Worm (Caenorhabditis elegans) whole organism, young adult: ENCODE data around the gene gstk-2.

Experiments
- B0336.3 ChIP-seq: fragments of 200-800 bp; sonication (Bioruptor generic); IDR thresholded peaks from 2 replicates; pipeline ENCODE4 v1.3.6; 2022; ENCODE audit warnings: missing genetic modification characterization, missing compliant biosample characterization
- F57C9.4 ChIP-seq: sonication (generic microtip); optimal IDR thresholded peaks from 2 replicates; lab custom pipeline; 2017; ENCODE audit warnings: mild to moderate bottlenecking, missing genetic modification characterization, missing compliant biosample characterization
- K11D2.4 ChIP-seq: fragments of 200-800 bp; sonication (Bioruptor generic); IDR thresholded peaks from 2 replicates; pipeline ENCODE4 v1.3.6; 2022; ENCODE audit warnings: missing genetic modification reagents, missing genetic modification characterization, missing compliant biosample characterization
- K12H6.12 ChIP-seq: fragments of 200-800 bp; sonication (Bioruptor generic); optimal IDR thresholded peaks from 2 replicates; lab custom pipeline; 2018; ENCODE audit warnings: mild to moderate bottlenecking, missing genetic modification characterization, missing compliant biosample characterization
- ZK185.1 ChIP-seq: sonication (generic microtip); optimal IDR thresholded peaks from 2 replicates; lab custom pipeline; 2016; ENCODE audit warnings: mild to moderate bottlenecking, missing genetic modification characterization, missing compliant biosample characterization; ENCODE audit not compliant: poor library complexity, severe bottlenecking
- attf-5 ChIP-seq: fragments of 200-800 bp; sonication (Bioruptor generic); optimal IDR thresholded peaks from 2 replicates; lab custom pipeline; 2018; ENCODE audit warnings: mild to moderate bottlenecking, missing genetic modification characterization, missing compliant biosample characterization
- cebp-1 ChIP-seq, 2 experiments: fragments of 200-800 bp in 1 of 2; sonication (Bioruptor generic) in 1 of 2; sonication (generic microtip) in 1 of 2; IDR thresholded peaks in 1 of 2; optimal IDR thresholded peaks in 1 of 2; 2 replicates each; pipeline versions ENCODE4 v1.3.6 to Lab custom; 2017 to 2022; ENCODE audit warnings: missing compliant biosample characterization in 2 of 2, missing genetic modification characterization in 2 of 2, mild to moderate bottlenecking in 1 of 2, missing genetic modification reagents in 1 of 2, moderate library complexity in 1 of 2
- dox-1 ChIP-seq: fragments of 200-800 bp; sonication (Bioruptor generic); IDR thresholded peaks from 2 replicates; pipeline ENCODE4 v1.3.6; 2022; ENCODE audit warnings: missing genetic modification reagents, missing genetic modification characterization, missing compliant biosample characterization
- egl-18 ChIP-seq: fragments of 200-800 bp; sonication (Bioruptor generic); IDR thresholded peaks from 2 replicates; pipeline ENCODE4 v1.3.6; 2022; ENCODE audit warnings: missing genetic modification reagents, missing genetic modification characterization, missing compliant biosample characterization
- hlh-12 ChIP-seq: sonication (generic microtip); optimal IDR thresholded peaks from 2 replicates; lab custom pipeline; 2016; ENCODE audit warnings: missing genetic modification characterization, missing compliant biosample characterization
- hmg-1.2 ChIP-seq: fragments of 200-800 bp; sonication (Bioruptor generic); IDR thresholded peaks from 2 replicates; pipeline ENCODE4 v1.3.6; 2022; ENCODE audit warnings: missing genetic modification reagents, missing genetic modification characterization, missing compliant biosample characterization
- hmg-20 ChIP-seq: fragments of 200-800 bp; sonication (Bioruptor generic); IDR thresholded peaks from 2 replicates; pipeline ENCODE4 v1.3.6; 2022; ENCODE audit warnings: missing genetic modification reagents, missing genetic modification characterization, missing compliant biosample characterization
- hsf-1 ChIP-seq: fragments of 200-800 bp; sonication (Bioruptor generic); IDR thresholded peaks from 2 replicates; pipeline ENCODE4 v1.3.6; 2022; ENCODE audit warnings: missing genetic modification reagents, missing genetic modification characterization, missing compliant biosample characterization
- let-607 ChIP-seq, 2 experiments: fragments of 200-800 bp in 1 of 2; sonication (Bioruptor generic) in 1 of 2; sonication (generic microtip) in 1 of 2; optimal IDR thresholded peaks; 2 replicates each; lab custom pipeline; 2016 to 2018; ENCODE audit warnings: mild to moderate bottlenecking in 2 of 2, missing compliant biosample characterization in 2 of 2, missing genetic modification characterization in 2 of 2, moderate library complexity in 2 of 2, missing genotype in 1 of 2
- lin-26 ChIP-seq: fragments of 200-800 bp; sonication (Bioruptor generic); IDR thresholded peaks from 2 replicates; pipeline ENCODE4 v1.3.6; 2022; ENCODE audit warnings: missing genetic modification reagents, missing genetic modification characterization, missing compliant biosample characterization
- lin-40 ChIP-seq: sonication (generic microtip); optimal IDR thresholded peaks from 2 replicates; lab custom pipeline; 2016; ENCODE audit warnings: missing genetic modification characterization, mild to moderate bottlenecking, missing compliant biosample characterization, missing genotype, missing genetic modification reagents
- lin-54 ChIP-seq: fragments of 200-800 bp; sonication (Bioruptor generic); optimal IDR thresholded peaks from 2 replicates; lab custom pipeline; 2018; ENCODE audit warnings: mild to moderate bottlenecking, missing genetic modification characterization, missing compliant biosample characterization
- lir-1 ChIP-seq: fragments of 200-800 bp; sonication (Bioruptor generic); conservative IDR thresholded peaks from 2 replicates; pipeline ENCODE4 v1.3.6; 2022; ENCODE audit warnings: missing genetic modification reagents, missing genetic modification characterization, missing compliant biosample characterization
- lsl-1 ChIP-seq: fragments of 200-800 bp; sonication (Bioruptor generic); optimal IDR thresholded peaks from 2 replicates; lab custom pipeline; 2018; ENCODE audit warnings: mild to moderate bottlenecking, missing genetic modification characterization, moderate library complexity, missing compliant biosample characterization
- mcd-1 ChIP-seq: fragments of 200-800 bp; sonication (Bioruptor generic); IDR thresholded peaks from 2 replicates; pipeline ENCODE4 v1.3.6; 2022; ENCODE audit warnings: missing genetic modification reagents, missing genetic modification characterization, missing compliant biosample characterization
- nfyb-1 ChIP-seq: fragments of 200-800 bp; sonication (Bioruptor generic); IDR thresholded peaks from 2 replicates; pipeline ENCODE4 v1.3.6; 2022; ENCODE audit warnings: missing genetic modification reagents, missing genetic modification characterization, missing compliant biosample characterization
- nhr-80 ChIP-seq: sonication (generic microtip); optimal IDR thresholded peaks from 2 replicates; lab custom pipeline; 2016; ENCODE audit warnings: missing genetic modification characterization, missing compliant biosample characterization
- pbrm-1 ChIP-seq: fragments of 200-800 bp; sonication (Bioruptor generic); IDR thresholded peaks from 2 replicates; pipeline ENCODE4 v1.3.6; 2022; ENCODE audit warnings: missing genetic modification reagents, missing genetic modification characterization, missing compliant biosample characterization
- rcor-1 ChIP-seq: fragments of 200-800 bp; sonication (Bioruptor generic); IDR thresholded peaks from 2 replicates; pipeline ENCODE4 v1.3.6; 2022; ENCODE audit warnings: missing genetic modification reagents, missing genetic modification characterization, missing compliant biosample characterization
- rec-8 ChIP-seq, 2 experiments: sonication (generic microtip); optimal IDR thresholded peaks; 2 replicates each; lab custom pipeline; 2016; ENCODE audit warnings: mild to moderate bottlenecking in 2 of 2, missing genetic modification characterization in 2 of 2, missing genetic modification reagents in 2 of 2, missing genotype in 2 of 2, missing biosample characterization in 1 of 2, missing compliant biosample characterization in 1 of 2, moderate library complexity in 1 of 2
- repo-1 ChIP-seq: sonication (generic microtip); optimal IDR thresholded peaks from 2 replicates; lab custom pipeline; 2017; ENCODE audit warnings: mild to moderate bottlenecking, missing genetic modification characterization, missing compliant biosample characterization
- snpc-4 ChIP-seq, 5 experiments: fragments of 150-350 bp in 1 of 5; sonication (generic microtip) in 4 of 5; optimal IDR thresholded peaks; 2 replicates each; lab custom pipeline; 2014 to 2018; ENCODE audit warnings: missing genetic modification characterization in 5 of 5, missing biosample characterization in 3 of 5, antibody characterized with exemption in 2 of 5, mild to moderate bottlenecking in 2 of 5, missing compliant biosample characterization in 2 of 5, missing genotype in 2 of 5, moderate library complexity in 2 of 5, missing genetic modification reagents in 1 of 5
- somi-1 ChIP-seq: fragments of 200-800 bp; sonication (Bioruptor generic); optimal IDR thresholded peaks from 2 replicates; lab custom pipeline; 2018; ENCODE audit warnings: mild to moderate bottlenecking, missing genetic modification characterization, missing compliant biosample characterization
- tbx-9 ChIP-seq: sonication (generic microtip); optimal IDR thresholded peaks from 2 replicates; lab custom pipeline; 2016; ENCODE audit warnings: borderline replicate concordance, missing genetic modification characterization, inconsistent platforms, missing compliant biosample characterization
- zfh-2 ChIP-seq: fragments of 200-800 bp; sonication (Bioruptor generic); conservative IDR thresholded peaks from 2 replicates; pipeline ENCODE4 v1.3.6; 2022; ENCODE audit warnings: missing genetic modification reagents, missing genetic modification characterization, missing compliant biosample characterization
- ztf-18 ChIP-seq: sonication (generic microtip); optimal IDR thresholded peaks from 2 replicates; lab custom pipeline; 2016; ENCODE audit warnings: missing genotype, mild to moderate bottlenecking, missing genetic modification characterization, missing compliant biosample characterization
- ztf-22 ChIP-seq: fragments of 200-800 bp; sonication (Bioruptor generic); optimal IDR thresholded peaks from 2 replicates; lab custom pipeline; 2018; ENCODE audit warnings: mild to moderate bottlenecking, missing genetic modification characterization, moderate library complexity, missing compliant biosample characterization

Gene gstk-2

DNA sequence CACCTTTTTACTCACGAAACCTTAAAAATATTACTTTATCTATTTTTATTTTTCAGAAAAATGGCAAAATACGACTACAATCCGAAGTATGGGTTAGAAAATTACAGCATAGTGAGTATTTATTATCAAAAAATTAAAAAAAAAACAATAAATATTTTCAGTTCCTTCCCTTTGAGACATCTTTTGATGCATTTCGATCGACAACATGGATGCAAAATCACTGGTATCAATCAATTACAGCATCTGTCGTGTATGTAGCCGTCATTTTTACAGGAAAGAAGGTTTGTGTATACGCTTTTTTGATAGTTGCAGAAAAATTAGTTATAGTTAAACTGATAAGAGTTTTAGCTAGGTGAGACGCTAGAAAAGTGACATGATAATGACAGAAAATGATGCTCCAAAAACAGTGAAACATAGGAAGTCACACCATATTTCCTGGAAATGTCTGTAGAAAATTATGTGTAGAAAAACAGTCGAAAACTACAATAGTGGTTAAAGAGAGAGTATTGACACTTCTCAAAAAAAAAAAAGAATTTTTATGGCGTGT is 4.3 kb downstream of the gstk-2 start, which contains the start of gene elo-3:
Gene elo-3 (plus strand): TSS at position 51 of the 547 bp plus-strand sequence.
- 0 out of 2 replicates have a peak, but pooled peaks have one; percentile 26 for TF ChIP-seq nfyb-1 (GFP tag; lab: Robert Waterston, UW)
- TF ChIP-seq nhr-80 (tag; lab: Kevin White, UChicago): peak; percentile 83
- TF ChIP-seq let-607 (tag; optimal IDR thresholded peaks at IDR 0.05; lab: Kevin White, UChicago): peak in 1 of 2 experiments; percentile 3
- no peak for TF ChIP-seq hlh-12

DNA sequence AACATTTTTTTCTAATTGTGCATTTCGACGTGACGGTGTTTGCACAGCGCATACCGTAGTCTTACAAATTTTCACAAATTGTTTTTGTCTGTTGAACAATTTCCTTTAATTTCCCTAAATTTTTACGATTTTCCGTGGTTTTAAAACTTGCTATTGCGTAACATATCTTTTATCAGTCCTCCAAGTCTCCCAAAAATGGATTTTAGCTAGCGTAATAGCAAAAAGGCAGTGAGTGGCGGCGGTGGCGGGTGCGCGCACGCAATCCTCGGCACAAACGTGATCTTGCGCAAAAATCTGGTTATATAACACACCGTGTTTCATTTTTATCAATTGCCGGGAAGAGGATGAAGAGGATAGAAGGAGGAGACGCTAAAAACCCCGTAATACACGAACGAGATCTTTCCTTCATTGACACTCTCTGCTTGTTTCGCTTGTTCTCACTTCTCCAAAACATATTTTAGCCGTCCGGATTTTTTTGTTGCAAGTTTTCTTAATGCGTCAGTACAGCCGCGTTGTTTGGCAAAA is 5.8 kb downstream of the gstk-2 start:
- TF ChIP-seq hsf-1 (GFP tag; lab: Robert Waterston, UW) (no peak), dox-1 (peak; percentile 25; the same call in 1 of the 2 replicates), lsl-1 (GFP tag; lab: Kevin White, UChicago) (peak; percentile 21), F57C9.4 (tag; lab: Kevin White, UChicago) (peak; percentile 14)

DNA sequence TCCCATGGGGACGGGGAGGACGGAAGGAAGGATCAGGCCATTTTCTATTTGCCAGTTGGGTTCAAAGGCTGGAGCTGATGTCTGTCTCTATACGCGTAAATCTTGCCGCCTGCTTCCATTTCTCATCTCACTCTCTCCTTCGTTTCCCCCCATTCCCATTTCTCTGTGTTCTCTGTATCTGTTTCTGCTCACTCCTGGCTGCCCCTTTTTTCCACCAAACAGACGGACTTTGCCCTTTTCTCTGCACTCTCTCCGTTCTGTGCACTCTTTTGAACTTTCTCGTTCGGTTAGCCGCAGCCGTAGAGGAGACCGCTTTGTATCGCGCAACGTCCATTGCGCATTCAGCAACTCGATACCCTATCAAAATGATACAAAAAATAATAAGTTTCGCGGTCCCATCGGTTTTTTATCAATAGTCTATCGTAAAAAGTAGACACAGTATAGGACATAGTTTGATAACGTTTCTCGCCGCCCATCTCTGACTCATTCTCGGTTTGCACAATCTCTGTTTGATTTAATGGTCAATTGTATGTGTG is 6.6 kb downstream of the gstk-2 start:
- TF ChIP-seq cebp-1 (GFP tag; IDR thresholded peaks at IDR 0.05; lab: Robert Waterston, UW) (no peak), cebp-1 (tag; optimal IDR thresholded peaks at IDR 0.05; lab: Kevin White, UChicago) (peak; percentile 57), egl-18 (GFP tag; lab: Robert Waterston, UW) (no peak), rec-8 (tag; optimal IDR thresholded peaks at IDR 0.05; lab: Kevin White, UChicago) (peak in 1 of 2 experiments; percentile 8), B0336.3 (GFP tag; lab: Robert Waterston, UW) (peak; percentile 59; the same call in 1 of the 2 replicates), ztf-18 (tag; lab: Kevin White, UChicago) (peak; percentile 11), tbx-9 (no peak), mcd-1 (GFP tag; lab: Robert Waterston, UW) (peak; percentile 62), lin-40 (tag; lab: Kevin White, UChicago) (peak; percentile 28), lin-54 (GFP tag; lab: Kevin White, UChicago) (peak; percentile 31), rcor-1 (GFP tag; lab: Robert Waterston, UW) (peak; percentile 26; the same call in 1 of the 2 replicates), K11D2.4 (0 out of 2 replicates have a peak, but pooled peaks have one; percentile 50), lin-26 (GFP tag; lab: Robert Waterston, UW) (no peak), ztf-22 (GFP tag; lab: Kevin White, UChicago) (no peak), hmg-1.2 (GFP tag; lab: Robert Waterston, UW) (peak; percentile 82), zfh-2 (GFP tag; lab: Robert Waterston, UW) (peak; percentile 89), lir-1 (GFP tag; lab: Robert Waterston, UW) (0 out of 2 replicates have a peak, but pooled peaks have one; percentile 32), ZK185.1 (tag; lab: Kevin White, UChicago) (no peak), pbrm-1 (0 out of 2 replicates have a peak, but pooled peaks have one; percentile 20), let-607 (tag; optimal IDR thresholded peaks at IDR 0.05; lab: Kevin White, UChicago) (no peak), attf-5 (GFP tag; lab: Kevin White, UChicago) (peak; percentile 52), hmg-20 (peak; percentile 47; the same call in 1 of the 2 replicates), snpc-4 (GFP tag; optimal IDR thresholded peaks at IDR 0.05; lab: Kevin White, UChicago) (no peak), snpc-4 (tag; optimal IDR thresholded peaks at IDR 0.05; lab: Kevin White, UChicago) (peak in 1 of 4 experiments; percentile 21), K12H6.12 (tag; lab: Kevin White, UChicago) (peak; percentile 25), nhr-80 (tag; lab: Kevin White, UChicago) (peak; percentile 88), repo-1 (tag; lab: Kevin White, UChicago) (peak; percentile 9), dox-1 (peak; percentile 78), somi-1 (GFP tag; lab: Kevin White, UChicago) (peak; percentile 6)
